Fruit fly (Drosophila melanogaster): Measurements from ENCODE around the gene tna.

The tna gene

DNA sequence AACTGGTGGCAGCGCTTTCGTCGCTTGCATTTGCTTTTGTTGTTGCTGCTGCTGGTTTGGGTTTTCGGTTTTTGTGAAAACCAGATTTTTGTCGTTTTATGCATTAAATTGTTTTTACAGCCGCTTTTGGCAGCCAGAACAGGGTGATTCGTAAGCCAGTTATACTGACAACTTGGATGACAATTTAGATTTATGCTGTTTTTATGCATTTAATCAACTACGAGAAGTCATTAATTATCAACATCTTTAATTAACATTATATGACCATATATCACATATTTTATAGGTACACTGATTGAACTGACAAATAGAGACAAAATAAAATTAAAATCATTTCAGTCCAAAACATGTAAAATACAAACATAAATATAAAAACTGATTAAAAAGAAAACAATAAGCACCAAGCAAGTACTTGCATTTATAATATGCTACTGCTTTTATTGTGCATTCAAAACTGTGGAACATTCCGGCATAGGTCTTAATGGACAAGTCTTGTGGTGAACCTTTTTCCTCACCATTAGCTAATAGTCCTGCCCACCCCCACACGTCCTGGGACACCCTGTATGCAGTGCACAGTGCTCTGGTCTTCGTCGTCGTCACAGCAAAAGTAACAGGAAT, 19.6 kb downstream of the tna start (continued):
- no peak for TF ChIP-seq Abd-B (GFP tag; optimal IDR thresholded peaks at IDR 0.05)
- TF ChIP-seq Jra (GFP tag; optimal IDR thresholded peaks at IDR 0.05): peak; percentile 43
- TF ChIP-seq br (GFP tag; optimal IDR thresholded peaks at IDR 0.05): peak; percentile 73
- TF ChIP-seq foxo (GFP tag; optimal IDR thresholded peaks at IDR 0.05): peak in 1 of 2 experiments; percentile 90
- peak; percentile 87 for TF ChIP-seq dmrt93B (GFP tag; optimal IDR thresholded peaks at IDR 0.05)

DNA sequence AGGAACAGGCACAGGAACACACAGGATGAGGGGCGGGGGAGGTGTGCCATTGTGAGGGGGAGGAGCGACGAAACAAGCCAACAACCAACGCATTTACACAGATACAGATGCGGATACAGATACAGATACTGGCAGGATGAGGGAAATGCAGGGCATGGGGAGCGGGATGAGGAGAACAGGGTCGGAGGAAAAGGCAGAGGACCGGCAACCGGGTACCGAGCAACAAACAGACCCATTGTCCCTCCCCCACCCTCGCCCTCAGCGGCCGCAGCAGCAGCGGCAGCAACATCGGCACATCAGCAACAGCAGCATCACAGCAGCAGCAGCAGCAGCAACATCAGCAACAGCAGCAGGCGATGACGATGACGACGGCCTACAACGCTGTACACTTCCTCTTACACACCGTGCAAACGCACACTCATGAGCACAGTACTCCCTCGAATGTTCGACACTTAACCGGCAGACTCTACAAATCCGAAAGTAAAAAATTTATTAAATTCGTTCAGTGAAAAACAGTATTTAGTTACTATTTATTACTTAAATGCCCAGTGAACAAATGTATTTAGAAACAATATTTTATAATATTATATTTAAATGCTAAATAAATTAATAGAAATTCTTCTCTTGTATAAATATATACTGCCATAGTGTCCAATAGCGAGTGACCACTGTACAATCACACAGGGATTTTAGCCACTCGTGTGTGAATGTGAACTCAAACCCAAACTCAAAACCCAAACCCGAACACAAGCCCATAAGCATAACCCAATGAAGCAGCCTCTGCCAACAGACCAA, 20.3 kb downstream of the tna start:
- peak; percentile 80 for TF ChIP-seq Hnf4 (GFP tag; optimal IDR thresholded peaks at IDR 0.05)
- TF ChIP-seq tai (GFP tag; optimal IDR thresholded peaks at IDR 0.05): peak; percentile 61
- TF ChIP-seq brk (GFP tag; optimal IDR thresholded peaks at IDR 0.05): peak; percentile 66
- TF ChIP-seq dsf (GFP tag; optimal IDR thresholded peaks at IDR 0.05; ENCODE audit: borderline replicate concordance): peak; percentile 13
- no peak for TF ChIP-seq Mio (GFP tag; optimal IDR thresholded peaks at IDR 0.05)
- TF ChIP-seq fru (GFP tag; optimal IDR thresholded peaks at IDR 0.05): peak; percentile 66
- TF ChIP-seq psq (GFP tag; optimal IDR thresholded peaks at IDR 0.05): peak; percentile 91
- peak; percentile 88 for TF ChIP-seq rgr (GFP tag; optimal IDR thresholded peaks at IDR 0.05)
- TF ChIP-seq h (GFP tag; optimal IDR thresholded peaks at IDR 0.05): peak; percentile 83
- TF ChIP-seq Myc (optimal IDR thresholded peaks at IDR 0.05): no peak
- TF ChIP-seq Hr78 (GFP tag; optimal IDR thresholded peaks at IDR 0.05): no peak
- TF ChIP-seq jim (GFP tag; optimal IDR thresholded peaks at IDR 0.05): no peak
- TF ChIP-seq Sp1 (GFP tag; optimal IDR thresholded peaks at IDR 0.05): peak; percentile 97
- no peak for TF ChIP-seq pan (optimal IDR thresholded peaks at IDR 0.05)
- peak; percentile 55 for TF ChIP-seq Dif (GFP tag; optimal IDR thresholded peaks at IDR 0.05; ENCODE audit: partially characterized antibody)
- peak; percentile 48 for TF ChIP-seq woc (GFP tag; optimal IDR thresholded peaks at IDR 0.05)
- TF ChIP-seq CrebA (GFP tag; optimal IDR thresholded peaks at IDR 0.05; ENCODE audit: borderline replicate concordance): no peak
- TF ChIP-seq Jra (GFP tag; optimal IDR thresholded peaks at IDR 0.05): peak; percentile 63
- no peak for TF ChIP-seq lola (GFP tag; optimal IDR thresholded peaks at IDR 0.05)
- peak; percentile 52 for TF ChIP-seq sv (GFP tag; optimal IDR thresholded peaks at IDR 0.05)
- TF ChIP-seq GATAd (GFP tag; optimal IDR thresholded peaks at IDR 0.05): no peak
- TF ChIP-seq sage (GFP tag; optimal IDR thresholded peaks at IDR 0.05): peak; percentile 83
- TF ChIP-seq foxo (GFP tag; optimal IDR thresholded peaks at IDR 0.05): peak in 1 of 2 experiments; percentile 95
- TF ChIP-seq Hr83 (GFP tag; optimal IDR thresholded peaks at IDR 0.05; ENCODE audit: poor library complexity, severe bottlenecking): no peak
- TF ChIP-seq br (GFP tag; optimal IDR thresholded peaks at IDR 0.05): peak; percentile 76
- TF ChIP-seq Rel (GFP tag; optimal IDR thresholded peaks at IDR 0.05): peak; percentile 72
- peak; percentile 79 for TF ChIP-seq Rel (tag; optimal IDR thresholded peaks at IDR 0.05)
- peak; percentile 79 for TF ChIP-seq Dfd (GFP tag; optimal IDR thresholded peaks at IDR 0.05)
- peak; percentile 68 for TF ChIP-seq Vsx2 (GFP tag; optimal IDR thresholded peaks at IDR 0.05; ENCODE audit: partially characterized antibody)
- TF ChIP-seq Abd-B (GFP tag; optimal IDR thresholded peaks at IDR 0.05): no peak
- no peak for TF ChIP-seq usp (GFP tag; optimal IDR thresholded peaks at IDR 0.05)
- peak; percentile 65 for TF ChIP-seq ey (GFP tag; optimal IDR thresholded peaks at IDR 0.05)
- peak; percentile 98 for TF ChIP-seq dmrt93B (GFP tag; optimal IDR thresholded peaks at IDR 0.05)
- TF ChIP-seq dl (GFP tag; optimal IDR thresholded peaks at IDR 0.05; ENCODE audit: insufficient read depth in 1 of 2, partially characterized antibody in 2 of 2): peak in 1 of 2 experiments; percentile 53
- no peak for TF ChIP-seq N (GFP tag; optimal IDR thresholded peaks at IDR 0.05)
- TF ChIP-seq CG32264 (GFP tag; optimal IDR thresholded peaks at IDR 0.05): peak; percentile 34
- TF ChIP-seq CG9705 (GFP tag; optimal IDR thresholded peaks at IDR 0.05): peak; percentile 97
- TF ChIP-seq OdsH (GFP tag; optimal IDR thresholded peaks at IDR 0.05): peak; percentile 92
- TF ChIP-seq HLH106 (tag; optimal IDR thresholded peaks at IDR 0.05): peak; percentile 98
